Worm (Caenorhabditis elegans): Measurements from ENCODE around the gene nhr-43.

nhr-43 gene

DNA sequence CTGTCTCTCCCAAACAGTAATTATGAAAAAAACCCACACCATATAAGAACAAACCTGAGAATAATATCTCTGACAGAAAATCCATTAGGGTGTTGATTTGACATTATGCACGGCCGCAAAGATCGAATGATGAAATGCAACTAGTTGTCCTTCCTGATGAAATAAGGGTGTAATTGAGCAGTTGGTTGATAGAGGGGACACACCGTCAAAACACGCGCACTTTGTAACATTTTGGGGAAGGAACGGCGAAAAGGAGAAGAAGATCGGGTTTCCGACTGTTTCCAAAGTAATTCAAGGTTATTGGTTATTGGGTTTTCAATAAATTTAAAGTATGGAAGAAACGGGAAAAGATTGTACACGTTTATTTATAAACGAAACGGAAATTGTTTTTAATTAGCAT, 22.6 kb downstream of the nhr-43 start, which contains the start of gene ZK822.1:
Gene ZK822.1, minus strand, starts transcription at position 121 of the 400 bp plus-strand sequence.
- TF ChIP-seq nhr-21 (tag; optimal IDR thresholded peaks at IDR 0.05) (no peak), ztf-1 (GFP tag; conservative IDR thresholded peaks at IDR 0.05) (no peak), dmd-4 (tag; optimal IDR thresholded peaks at IDR 0.05) (no peak), zag-1 (tag; optimal IDR thresholded peaks at IDR 0.05) (no peak), nhr-129 (tag; optimal IDR thresholded peaks at IDR 0.05) (no peak), R02D3.7 (tag; optimal IDR thresholded peaks at IDR 0.05) (no peak), lsy-2 (tag; optimal IDR thresholded peaks at IDR 0.05) (no peak), gmeb-1 (tag; optimal IDR thresholded peaks at IDR 0.05) (no peak), alr-1 (tag; optimal IDR thresholded peaks at IDR 0.05) (no peak), nhr-23 (tag; optimal IDR thresholded peaks at IDR 0.05) (no peak), mbf-1 (tag; optimal IDR thresholded peaks at IDR 0.05) (no peak), nhr-11 (tag; optimal IDR thresholded peaks at IDR 0.05) (no peak), elt-3 (tag; optimal IDR thresholded peaks at IDR 0.05) (no peak), sma-3 (GFP tag; optimal IDR thresholded peaks at IDR 0.05) (no peak), blmp-1 (tag; optimal IDR thresholded peaks at IDR 0.05; ENCODE audit: insufficient read depth) (no peak), ceh-16 (tag; optimal IDR thresholded peaks at IDR 0.05) (no peak)

DNA sequence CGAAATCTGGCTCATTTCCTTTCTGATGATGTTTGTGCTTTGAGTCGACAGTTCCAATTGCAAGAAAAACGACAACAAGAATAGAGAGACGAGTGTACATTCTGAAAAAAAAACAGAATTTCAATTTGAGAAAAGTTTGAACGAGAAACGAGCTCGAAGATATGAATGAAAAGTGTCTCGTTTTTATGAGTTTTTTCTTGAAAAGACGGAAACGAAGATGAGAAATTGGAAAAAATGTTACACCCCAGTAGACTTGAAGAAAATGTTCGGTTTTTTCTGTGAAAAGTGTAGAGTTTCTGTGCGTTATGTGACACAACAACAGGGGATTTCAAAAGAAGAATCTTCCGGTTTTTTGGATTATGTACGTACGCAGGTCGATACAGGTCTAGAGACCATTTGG, 23.7 kb downstream of the nhr-43 start, which contains the start of gene srlf-31:
Gene srlf-31, minus strand, starts transcription at position 101 of the 400 bp plus-strand sequence.
- TF ChIP-seq crh-2 (tag; optimal IDR thresholded peaks at IDR 0.05) = no peak
- no peak for TF ChIP-seq lsy-2 (tag; optimal IDR thresholded peaks at IDR 0.05)
- TF ChIP-seq nhr-12 (tag; optimal IDR thresholded peaks at IDR 0.05) = no peak
- TF ChIP-seq lin-39 (tag; optimal IDR thresholded peaks at IDR 0.05) = no peak
- TF ChIP-seq skn-1 (tag; optimal IDR thresholded peaks at IDR 0.05) = no peak
- no peak for TF ChIP-seq nhr-21 (tag; optimal IDR thresholded peaks at IDR 0.05)
- no peak for TF ChIP-seq R02D3.7 (tag; optimal IDR thresholded peaks at IDR 0.05)
- no peak for TF ChIP-seq lin-13 (GFP tag; optimal IDR thresholded peaks at IDR 0.05)
- no peak for TF ChIP-seq ama-1 (optimal IDR thresholded peaks at IDR 0.05)
- TF ChIP-seq ztf-11 (tag; optimal IDR thresholded peaks at IDR 0.05) = no peak
- no peak for TF ChIP-seq elt-1 (tag; optimal IDR thresholded peaks at IDR 0.05)
- no peak for TF ChIP-seq mab-5 (tag; optimal IDR thresholded peaks at IDR 0.05)
- no peak for TF ChIP-seq mdl-1 (tag; optimal IDR thresholded peaks at IDR 0.05)
- no peak for TF ChIP-seq sma-9 (GFP tag; optimal IDR thresholded peaks at IDR 0.05)
- TF ChIP-seq sma-9 (tag; optimal IDR thresholded peaks at IDR 0.05) = no peak

DNA sequence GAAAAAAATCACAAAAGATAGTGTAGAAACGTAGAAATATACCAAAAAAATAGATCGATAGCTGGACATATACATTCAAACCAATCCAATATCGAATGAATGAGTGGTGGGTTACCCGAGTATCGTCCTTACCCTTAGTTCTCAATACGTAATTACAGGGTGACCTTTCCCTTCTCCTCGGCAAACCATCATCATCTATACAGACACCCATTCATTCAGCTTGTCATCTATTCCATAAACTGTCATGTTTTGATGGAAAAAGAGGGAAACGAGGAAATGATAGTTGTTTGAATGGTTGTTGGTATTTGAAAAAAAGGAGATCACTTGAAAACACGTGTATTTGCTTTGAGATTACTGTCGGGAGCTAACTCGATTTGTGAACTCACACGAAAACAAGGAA, 24.7 kb downstream of the nhr-43 start:
- no peak for TF ChIP-seq nhr-25 (tag; optimal IDR thresholded peaks at IDR 0.05)
- TF ChIP-seq elt-1 (tag; optimal IDR thresholded peaks at IDR 0.05) = no peak
- TF ChIP-seq nhr-237 (tag; optimal IDR thresholded peaks at IDR 0.05) = no peak
- no peak for TF ChIP-seq aly-2 (tag; optimal IDR thresholded peaks at IDR 0.05)
- no peak for TF ChIP-seq ztf-11 (tag; optimal IDR thresholded peaks at IDR 0.05)
- TF ChIP-seq egl-27 (tag; optimal IDR thresholded peaks at IDR 0.05) = no peak
- no peak for TF ChIP-seq C34F6.9 (tag; optimal IDR thresholded peaks at IDR 0.05)
- TF ChIP-seq ZK546.5 (tag; optimal IDR thresholded peaks at IDR 0.05) = no peak
- no peak for TF ChIP-seq mab-5 (tag; optimal IDR thresholded peaks at IDR 0.05)
- no peak for TF ChIP-seq nhr-12 (tag; optimal IDR thresholded peaks at IDR 0.05)
- no peak for TF ChIP-seq gmeb-1 (tag; optimal IDR thresholded peaks at IDR 0.05)
- no peak for TF ChIP-seq elt-3 (tag; optimal IDR thresholded peaks at IDR 0.05)

DNA sequence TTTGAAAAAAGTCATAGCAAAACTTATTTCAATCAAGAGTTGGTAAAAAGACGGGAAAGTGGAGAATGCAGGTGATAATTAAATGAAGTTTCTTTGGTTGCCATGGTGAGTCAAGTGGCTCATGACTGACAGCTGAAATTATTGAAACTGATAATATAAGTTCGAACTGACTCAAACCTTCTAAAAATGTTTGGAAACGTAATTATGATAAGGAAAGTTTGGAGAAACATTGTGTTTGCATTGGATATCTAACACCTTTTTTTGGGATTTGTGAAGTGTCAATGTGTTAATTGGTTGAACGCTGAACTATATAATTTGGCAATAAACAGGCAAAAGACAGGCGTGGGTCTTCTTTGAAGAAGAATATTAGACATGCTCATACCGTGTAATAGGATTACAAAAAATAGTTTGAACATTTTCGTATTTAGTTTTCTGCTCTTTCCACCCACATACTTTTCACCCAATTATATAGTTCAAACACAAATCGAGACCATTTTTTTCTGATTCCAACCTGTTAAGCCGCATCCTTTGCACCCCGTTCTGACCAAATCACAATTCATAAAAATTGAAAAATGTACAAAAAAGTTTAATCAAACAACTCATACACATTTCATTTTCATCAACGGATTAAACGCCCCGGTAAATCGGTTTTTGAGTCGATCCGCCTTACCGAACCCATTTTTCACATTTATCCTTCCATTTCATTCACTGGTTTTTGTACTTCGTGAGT, 26.1 kb downstream of the nhr-43 start, which contains the start of the genes srlf-33 and srlf-32:
Gene srlf-33, minus strand, starts transcription at position 101 of the 730 bp plus-strand sequence.
Gene srlf-32, plus strand, starts transcription at position 680 of the 730 bp plus-strand sequence.
- no peak for TF ChIP-seq nhr-21 (tag; optimal IDR thresholded peaks at IDR 0.05)
- no peak for TF ChIP-seq peb-1 (tag; optimal IDR thresholded peaks at IDR 0.05)
- TF ChIP-seq nhr-129 (tag; optimal IDR thresholded peaks at IDR 0.05) = no peak
- TF ChIP-seq egl-27 (tag; optimal IDR thresholded peaks at IDR 0.05) = no peak
- no peak for TF ChIP-seq nhr-12 (tag; optimal IDR thresholded peaks at IDR 0.05)
- TF ChIP-seq aly-2 (tag; optimal IDR thresholded peaks at IDR 0.05) = no peak
- TF ChIP-seq zag-1 (tag; optimal IDR thresholded peaks at IDR 0.05) = no peak
- no peak for TF ChIP-seq nhr-237 (tag; optimal IDR thresholded peaks at IDR 0.05)
- TF ChIP-seq crh-2 (tag; optimal IDR thresholded peaks at IDR 0.05) = no peak
- no peak for TF ChIP-seq sma-3 (GFP tag; optimal IDR thresholded peaks at IDR 0.05)
- TF ChIP-seq ama-1 (optimal IDR thresholded peaks at IDR 0.05) = no peak
- TF ChIP-seq ztf-4 (tag; optimal IDR thresholded peaks at IDR 0.05) = no peak
- TF ChIP-seq sma-9 (GFP tag; optimal IDR thresholded peaks at IDR 0.05) = no peak
- TF ChIP-seq sma-9 (tag; optimal IDR thresholded peaks at IDR 0.05) = no peak
